Fruit fly (Drosophila melanogaster): ENCODE results near the gene ND-13B.

Gene ND-13B

dm6 chr3L:10739666-10740417 is 45.9 kb upstream of the ND-13B start (continued):
- TF ChIP-seq Kr (GFP tag; optimal IDR thresholded peaks at IDR 0.05) (no peak), CG13424 (tag; optimal IDR thresholded peaks at IDR 0.05) (peak; percentile 91), disco-r (GFP tag; optimal IDR thresholded peaks at IDR 0.05) (peak; percentile 90), Lhr (GFP tag; optimal IDR thresholded peaks at IDR 0.05) (peak; percentile 70), MESR4 (GFP tag; optimal IDR thresholded peaks at IDR 0.05) (no peak), Rx (GFP tag; IDR thresholded peaks at IDR 0.05) (peak; percentile 95), Jarid2 (GFP tag; optimal IDR thresholded peaks at IDR 0.05) (peak; percentile 74), Dbx (GFP tag; IDR thresholded peaks at IDR 0.05) (peak; percentile 94; the same call in 2 of the 3 replicates), Spps (tag; optimal IDR thresholded peaks at IDR 0.05) (peak; percentile 60), gce (GFP tag; IDR thresholded peaks at IDR 0.05) (peak; percentile 68; the same call in 1 of the 3 replicates), Gug (GFP tag; IDR thresholded peaks at IDR 0.05) (peak; percentile 77), tio (GFP tag; optimal IDR thresholded peaks at IDR 0.05) (peak; percentile 88), CG4854 (GFP tag; optimal IDR thresholded peaks at IDR 0.05) (peak; percentile 93), H2.0 (GFP tag; IDR thresholded peaks at IDR 0.05) (peak; percentile 70), Nf-YC (tag; optimal IDR thresholded peaks at IDR 0.05) (no peak), CG17912 (GFP tag; optimal IDR thresholded peaks at IDR 0.05) (no peak), Poxn (GFP tag; IDR thresholded peaks at IDR 0.05) (peak; percentile 66; the same call in 1 of the 2 replicates), chn (GFP tag; optimal IDR thresholded peaks at IDR 0.05) (peak; percentile 86), toy (GFP tag; IDR thresholded peaks at IDR 0.05) (peak; percentile 51; the same call in 1 of the 2 replicates), CG11695 (GFP tag; IDR thresholded peaks at IDR 0.05) (peak; percentile 97), croc (GFP tag; conservative IDR thresholded peaks at IDR 0.05) (peak; percentile 89), crc (GFP tag; optimal IDR thresholded peaks at IDR 0.05) (peak; percentile 91), tap (tag; optimal IDR thresholded peaks at IDR 0.05) (peak; percentile 95), CG4730 (GFP tag; IDR thresholded peaks at IDR 0.05) (peak; percentile 86), Camta (GFP tag; optimal IDR thresholded peaks at IDR 0.05) (peak; percentile 91), crp (GFP tag; optimal IDR thresholded peaks at IDR 0.05) (peak in 1 of 2 experiments; percentile 55), CG14050 (GFP tag; IDR thresholded peaks at IDR 0.05) (peak; percentile 79), E2f1 (GFP tag; IDR thresholded peaks at IDR 0.05) (peak; percentile 92), CG10274 (GFP tag; optimal IDR thresholded peaks at IDR 0.05) (peak; percentile 70), NFAT (GFP tag; IDR thresholded peaks at IDR 0.05) (peak; percentile 56; the same call in 1 of the 2 replicates), cato (GFP tag; optimal IDR thresholded peaks at IDR 0.05; ENCODE audit: borderline replicate concordance) (peak; percentile 78), zf30C (GFP tag; optimal IDR thresholded peaks at IDR 0.05) (peak; percentile 81), CG5245 (GFP tag; optimal IDR thresholded peaks at IDR 0.05) (peak; percentile 89), danr (GFP tag; IDR thresholded peaks at IDR 0.05) (peak; percentile 97), Dad (GFP tag; optimal IDR thresholded peaks at IDR 0.05) (peak; percentile 89), dmrt99B (tag; optimal IDR thresholded peaks at IDR 0.05) (peak; percentile 98), Blimp-1 (GFP tag; optimal IDR thresholded peaks at IDR 0.05) (peak; percentile 94), Ssrp (tag; optimal IDR thresholded peaks at IDR 0.05) (peak; percentile 88), jigr1 (GFP tag; IDR thresholded peaks at IDR 0.05) (peak; percentile 95), lov (optimal IDR thresholded peaks at IDR 0.05) (no peak), lov (GFP tag; IDR thresholded peaks at IDR 0.05) (no peak; the same call in 2 of the 3 replicates), Sry-δ (GFP tag; optimal IDR thresholded peaks at IDR 0.05) (peak; percentile 72), Adf1 (GFP tag; IDR thresholded peaks at IDR 0.05) (peak; percentile 98), tup (GFP tag; optimal IDR thresholded peaks at IDR 0.05) (peak; percentile 83), E2f2 (GFP tag; IDR thresholded peaks at IDR 0.05) (peak; percentile 70), hth (optimal IDR thresholded peaks at IDR 0.05) (no peak), prd (optimal IDR thresholded peaks at IDR 0.05) (no peak), prd (GFP tag; IDR thresholded peaks at IDR 0.05) (peak; percentile 95), CTCF (GFP tag; optimal IDR thresholded peaks at IDR 0.05) (peak; percentile 67), gsb (GFP tag; IDR thresholded peaks at IDR 0.05) (peak; percentile 83), Hey (tag; optimal IDR thresholded peaks at IDR 0.05) (peak; percentile 47)
